Worm (Caenorhabditis elegans) whole organism, young adult: ENCODE results near the gene F54H12.5.

Experiments used
- B0261.1 ChIP-seq: sonication (generic microtip); optimal IDR thresholded peaks from 2 replicates; lab custom pipeline; 2016; ENCODE audit warnings: mild to moderate bottlenecking, missing genetic modification characterization, moderate library complexity, missing compliant biosample characterization
- C17E4.6 ChIP-seq: fragments of 200-800 bp; sonication (Bioruptor generic); IDR thresholded peaks from 2 replicates; pipeline ENCODE4 v1.3.6; 2022; ENCODE audit warnings: missing genetic modification reagents, missing genetic modification characterization, missing compliant biosample characterization
- D2030.7 ChIP-seq: fragments of 200-800 bp; sonication (Bioruptor generic); IDR thresholded peaks from 2 replicates; pipeline ENCODE4 v1.3.6; 2022; ENCODE audit warnings: missing genetic modification reagents, missing genetic modification characterization, missing compliant biosample characterization
- F33H1.4 ChIP-seq: fragments of 200-800 bp; sonication (Bioruptor generic); IDR thresholded peaks from 2 replicates; pipeline ENCODE4 v1.3.6; 2022; ENCODE audit warnings: missing genetic modification reagents, missing genetic modification characterization, missing compliant biosample characterization
- F37B4.10 ChIP-seq: fragments of 200-800 bp; sonication (Bioruptor generic); IDR thresholded peaks from 2 replicates; pipeline ENCODE4 v1.3.6; 2022; ENCODE audit warnings: missing genetic modification characterization, missing compliant biosample characterization
- F39B2.1 ChIP-seq: fragments of 200-800 bp; sonication (Bioruptor generic); IDR thresholded peaks from 2 replicates; pipeline ENCODE4 v1.3.6; 2022; ENCODE audit warnings: missing genetic modification reagents, missing genetic modification characterization, missing compliant biosample characterization
- Y56A3A.18 ChIP-seq: fragments of 200-800 bp; sonication (Bioruptor generic); IDR thresholded peaks from 2 replicates; pipeline ENCODE4 v1.3.6; 2022; ENCODE audit warnings: missing genetic modification reagents, missing genetic modification characterization, missing compliant biosample characterization
- Y79H2A.3 ChIP-seq: fragments of 200-800 bp; sonication (Bioruptor generic); conservative IDR thresholded peaks from 2 replicates; pipeline ENCODE4 v1.3.6; 2022; ENCODE audit warnings: missing genetic modification reagents, missing genetic modification characterization, missing compliant biosample characterization
- Y95B8A.8 ChIP-seq: fragments of 200-800 bp; sonication (Bioruptor generic); IDR thresholded peaks from 2 replicates; pipeline ENCODE4 v1.3.6; 2022; ENCODE audit warnings: missing genetic modification reagents, missing genetic modification characterization, missing compliant biosample characterization
- ZK185.1 ChIP-seq: sonication (generic microtip); optimal IDR thresholded peaks from 2 replicates; lab custom pipeline; 2016; ENCODE audit warnings: mild to moderate bottlenecking, missing genetic modification characterization, missing compliant biosample characterization; ENCODE audit not compliant: poor library complexity, severe bottlenecking
- aptf-2 ChIP-seq: fragments of 200-800 bp; sonication (Bioruptor generic); conservative IDR thresholded peaks from 2 replicates; pipeline ENCODE4 v1.3.6; 2022; ENCODE audit warnings: missing genetic modification reagents, missing genetic modification characterization, missing compliant biosample characterization
- aptf-3 ChIP-seq: fragments of 200-800 bp; sonication (Bioruptor generic); IDR thresholded peaks from 2 replicates; pipeline ENCODE4 v1.3.6; 2022; ENCODE audit warnings: missing genetic modification characterization, missing compliant biosample characterization
- attf-3 ChIP-seq: fragments of 200-800 bp; sonication (Bioruptor generic); conservative IDR thresholded peaks from 2 replicates; pipeline ENCODE4 v1.3.6; 2022; ENCODE audit warnings: missing genetic modification reagents, missing genetic modification characterization, missing compliant biosample characterization
- attf-5 ChIP-seq: fragments of 200-800 bp; sonication (Bioruptor generic); optimal IDR thresholded peaks from 2 replicates; lab custom pipeline; 2018; ENCODE audit warnings: mild to moderate bottlenecking, missing genetic modification characterization, missing compliant biosample characterization
- attf-6 ChIP-seq: fragments of 200-800 bp; sonication (Bioruptor generic); IDR thresholded peaks from 2 replicates; pipeline ENCODE4 v1.3.6; 2022; ENCODE audit warnings: missing genetic modification reagents, missing genetic modification characterization, missing compliant biosample characterization
- cebp-2 ChIP-seq: fragments of 200-800 bp; sonication (Bioruptor generic); IDR thresholded peaks from 2 replicates; pipeline ENCODE4 v1.3.6; 2022; ENCODE audit warnings: missing genetic modification characterization, missing compliant biosample characterization
- ceh-100 ChIP-seq: fragments of 200-800 bp; sonication (Bioruptor generic); IDR thresholded peaks from 2 replicates; pipeline ENCODE4 v1.3.6; 2022; ENCODE audit warnings: missing genetic modification reagents, missing genetic modification characterization, missing compliant biosample characterization
- ceh-58 ChIP-seq: fragments of 200-800 bp; sonication (Bioruptor generic); IDR thresholded peaks from 2 replicates; pipeline ENCODE4 v1.3.6; 2022; ENCODE audit warnings: missing genetic modification characterization, missing compliant biosample characterization
- egl-44 ChIP-seq: fragments of 200-800 bp; sonication (Bioruptor generic); IDR thresholded peaks from 2 replicates; pipeline ENCODE4 v1.3.6; 2022; ENCODE audit warnings: missing genetic modification reagents, missing genetic modification characterization, missing compliant biosample characterization
- egrh-3 ChIP-seq: fragments of 200-800 bp; sonication (Bioruptor generic); IDR thresholded peaks from 2 replicates; pipeline ENCODE4 v1.3.6; 2022; ENCODE audit warnings: missing genetic modification reagents, missing genetic modification characterization, missing compliant biosample characterization
- ekl-4 ChIP-seq: fragments of 200-800 bp; sonication (Bioruptor generic); IDR thresholded peaks from 2 replicates; pipeline ENCODE4 v1.3.6; 2022; ENCODE audit warnings: missing genetic modification reagents, missing genetic modification characterization, missing compliant biosample characterization
- ets-4 ChIP-seq: fragments of 200-800 bp; sonication (Bioruptor generic); optimal IDR thresholded peaks from 2 replicates; lab custom pipeline; 2018; ENCODE audit warnings: mild to moderate bottlenecking, missing genetic modification characterization, missing compliant biosample characterization
- gei-17 ChIP-seq: fragments of 200-800 bp; sonication (Bioruptor generic); optimal IDR thresholded peaks from 2 replicates; lab custom pipeline; 2018; ENCODE audit warnings: mild to moderate bottlenecking, missing genetic modification characterization, missing compliant biosample characterization
- hmg-1.2 ChIP-seq: fragments of 200-800 bp; sonication (Bioruptor generic); IDR thresholded peaks from 2 replicates; pipeline ENCODE4 v1.3.6; 2022; ENCODE audit warnings: missing genetic modification reagents, missing genetic modification characterization, missing compliant biosample characterization
- hmg-20 ChIP-seq: fragments of 200-800 bp; sonication (Bioruptor generic); IDR thresholded peaks from 2 replicates; pipeline ENCODE4 v1.3.6; 2022; ENCODE audit warnings: missing genetic modification reagents, missing genetic modification characterization, missing compliant biosample characterization
- hsf-1 ChIP-seq: fragments of 200-800 bp; sonication (Bioruptor generic); IDR thresholded peaks from 2 replicates; pipeline ENCODE4 v1.3.6; 2022; ENCODE audit warnings: missing genetic modification reagents, missing genetic modification characterization, missing compliant biosample characterization
- lin-26 ChIP-seq: fragments of 200-800 bp; sonication (Bioruptor generic); IDR thresholded peaks from 2 replicates; pipeline ENCODE4 v1.3.6; 2022; ENCODE audit warnings: missing genetic modification reagents, missing genetic modification characterization, missing compliant biosample characterization
- madf-3 ChIP-seq: fragments of 200-800 bp; sonication (Bioruptor generic); IDR thresholded peaks from 2 replicates; pipeline ENCODE4 v1.3.6; 2022; ENCODE audit warnings: missing genetic modification reagents, missing genetic modification characterization, missing compliant biosample characterization
- madf-6 ChIP-seq: fragments of 200-800 bp; sonication (Bioruptor generic); IDR thresholded peaks from 2 replicates; pipeline ENCODE4 v1.3.6; 2022; ENCODE audit warnings: missing genetic modification reagents, missing genetic modification characterization, missing compliant biosample characterization
- madf-8 ChIP-seq: fragments of 200-800 bp; sonication (Bioruptor generic); conservative IDR thresholded peaks from 2 replicates; pipeline ENCODE4 v1.3.6; 2022; ENCODE audit warnings: missing genetic modification reagents, missing genetic modification characterization, missing compliant biosample characterization
- mcd-1 ChIP-seq: fragments of 200-800 bp; sonication (Bioruptor generic); IDR thresholded peaks from 2 replicates; pipeline ENCODE4 v1.3.6; 2022; ENCODE audit warnings: missing genetic modification reagents, missing genetic modification characterization, missing compliant biosample characterization
- pbrm-1 ChIP-seq: fragments of 200-800 bp; sonication (Bioruptor generic); IDR thresholded peaks from 2 replicates; pipeline ENCODE4 v1.3.6; 2022; ENCODE audit warnings: missing genetic modification reagents, missing genetic modification characterization, missing compliant biosample characterization
- rcor-1 ChIP-seq: fragments of 200-800 bp; sonication (Bioruptor generic); IDR thresholded peaks from 2 replicates; pipeline ENCODE4 v1.3.6; 2022; ENCODE audit warnings: missing genetic modification reagents, missing genetic modification characterization, missing compliant biosample characterization
- rpc-1 ChIP-seq, 2 experiments: fragments of 150-350 bp in 1 of 2; sonication (generic microtip) in 1 of 2; optimal IDR thresholded peaks; 2 replicates each; lab custom pipeline; 2014 to 2018; ENCODE audit warnings: missing biosample characterization in 1 of 2, missing genetic modification characterization in 1 of 2, missing genetic modification reagents in 1 of 2, missing genotype in 1 of 2
- tbp1 ChIP-seq: fragments of 200-800 bp; sonication (Bioruptor generic); optimal IDR thresholded peaks from 2 replicates; lab custom pipeline; 2018; ENCODE audit warnings: mild to moderate bottlenecking, missing genetic modification characterization, missing compliant biosample characterization
- unc-130 ChIP-seq: sonication (generic microtip); optimal IDR thresholded peaks from 2 replicates; lab custom pipeline; 2016; ENCODE audit warnings: missing genetic modification reagents, missing genetic modification characterization, missing compliant biosample characterization
- ztf-25 ChIP-seq: fragments of 200-800 bp; sonication (Bioruptor generic); IDR thresholded peaks from 2 replicates; pipeline ENCODE4 v1.3.6; 2022; ENCODE audit warnings: missing genetic modification reagents, missing genetic modification characterization, missing compliant biosample characterization

The F54H12.5 gene

ce11 chrIII:7953688-7954313 lies 18.2 kb downstream of the F54H12.5 start:
- TF ChIP-seq attf-3 (GFP tag; lab: Robert Waterston, UW) (peak; percentile 47; the same call in 1 of the 2 replicates), aptf-2 (GFP tag; lab: Robert Waterston, UW) (0 out of 2 replicates have a peak, but pooled peaks have one; percentile 26), rpc-1 (optimal IDR thresholded peaks at IDR 0.05; lab: Kevin White, UChicago) (peak; percentile 2), rpc-1 (tag; optimal IDR thresholded peaks at IDR 0.05; lab: Kevin White, UChicago) (peak; percentile 59), cebp-2 (GFP tag; lab: Robert Waterston, UW) (0 out of 2 replicates have a peak, but pooled peaks have one; percentile 49), egl-44 (GFP tag; lab: Robert Waterston, UW) (peak; percentile 91), rcor-1 (GFP tag; lab: Robert Waterston, UW) (peak; percentile 58), attf-6 (peak; percentile 73), D2030.7 (GFP tag; lab: Robert Waterston, UW) (peak; percentile 87), hmg-20 (GFP tag; lab: Robert Waterston, UW) (peak; percentile 26; the same call in 1 of the 2 replicates), Y95B8A.8 (GFP tag; lab: Robert Waterston, UW) (peak; percentile 54; the same call in 1 of the 2 replicates), ceh-100 (0 out of 2 replicates have a peak, but pooled peaks have one; percentile 12), madf-8 (GFP tag; lab: Robert Waterston, UW) (0 out of 2 replicates have a peak, but pooled peaks have one; percentile 9), C17E4.6 (GFP tag; lab: Robert Waterston, UW) (peak; percentile 61; the same call in 1 of the 2 replicates), egrh-3 (GFP tag; lab: Robert Waterston, UW) (peak; percentile 30; the same call in 1 of the 2 replicates), ekl-4 (peak; percentile 62; the same call in 1 of the 2 replicates), tbp1 (GFP tag; lab: Kevin White, UChicago) (peak; percentile 71), ceh-58 (GFP tag; lab: Robert Waterston, UW) (0 out of 2 replicates have a peak, but pooled peaks have one; percentile 85), hmg-1.2 (GFP tag; lab: Robert Waterston, UW) (peak; percentile 39), madf-3 (GFP tag; lab: Robert Waterston, UW) (peak; percentile 54; the same call in 1 of the 2 replicates), Y79H2A.3 (GFP tag; lab: Robert Waterston, UW) (peak; percentile 63; the same call in 1 of the 2 replicates), pbrm-1 (GFP tag; lab: Robert Waterston, UW) (peak; percentile 57; the same call in 1 of the 2 replicates), aptf-3 (GFP tag; lab: Robert Waterston, UW) (peak; percentile 84; the same call in 1 of the 2 replicates), madf-6 (GFP tag; lab: Robert Waterston, UW) (peak; percentile 71), lin-26 (GFP tag; lab: Robert Waterston, UW) (peak; percentile 86), hsf-1 (GFP tag; lab: Robert Waterston, UW) (peak; percentile 75), ztf-25 (GFP tag; lab: Robert Waterston, UW) (0 out of 2 replicates have a peak, but pooled peaks have one; percentile 42), mcd-1 (GFP tag; lab: Robert Waterston, UW) (peak; percentile 42; the same call in 1 of the 2 replicates), F39B2.1 (GFP tag; lab: Robert Waterston, UW) (0 out of 2 replicates have a peak, but pooled peaks have one; percentile 63), B0261.1 (tag; lab: Kevin White, UChicago) (peak; percentile 49), F33H1.4 (peak; percentile 63), F37B4.10 (GFP tag; lab: Robert Waterston, UW) (0 out of 2 replicates have a peak, but pooled peaks have one; percentile 78), Y56A3A.18 (peak; percentile 54; the same call in 1 of the 2 replicates)

- no peak for TF ChIP-seq ets-4 (GFP tag; lab: Kevin White, UChicago)
- no peak for TF ChIP-seq ZK185.1 (tag; lab: Kevin White, UChicago)
- no peak for TF ChIP-seq unc-130
- TF ChIP-seq ceh-100 = no peak
- no peak for TF ChIP-seq gei-17 (GFP tag; lab: Kevin White, UChicago)
- TF ChIP-seq C17E4.6 (GFP tag; lab: Robert Waterston, UW) = no peak
- no peak for TF ChIP-seq attf-5 (GFP tag; lab: Kevin White, UChicago)
Measured at ce11 chrIII:7953208-7953607, 18.8 kb downstream of the F54H12.5 start, which contains the start of gene let-754. Gene let-754 (minus strand): TSS chrIII:7953308.
